Worm (Caenorhabditis elegans) whole organism, late embryonic: Measurements from ENCODE around the gene C18H9.6.
A peak's percentile ranks its signal among the peaks of the same experiment; 100 is the strongest.

Experiments used
- F13H6.1 ChIP-seq: sonication (generic microtip); optimal IDR thresholded peaks from 2 replicates; lab custom pipeline; 2016; ENCODE audit warnings: missing genetic modification characterization, missing compliant biosample characterization
- K02D7.2 ChIP-seq: sonication (generic microtip); optimal IDR thresholded peaks from 2 replicates; lab custom pipeline; 2017; ENCODE audit warnings: mild to moderate bottlenecking, missing genetic modification characterization, missing compliant biosample characterization
- T23F11.4 ChIP-seq: fragments of 200-800 bp; sonication (Bioruptor generic); optimal IDR thresholded peaks from 2 replicates; lab custom pipeline; 2018; ENCODE audit warnings: mild to moderate bottlenecking, missing genetic modification characterization, missing compliant biosample characterization
- Y22D7AL.16 ChIP-seq: sonication (generic microtip); optimal IDR thresholded peaks from 2 replicates; lab custom pipeline; 2016; ENCODE audit warnings: missing genetic modification characterization, missing compliant biosample characterization
- ceh-14 ChIP-seq: sonication (generic microtip); optimal IDR thresholded peaks from 2 replicates; lab custom pipeline; 2016; ENCODE audit warnings: missing genotype, missing genetic modification characterization, missing compliant biosample characterization
- ceh-22 ChIP-seq: sonication (generic microtip); optimal IDR thresholded peaks from 2 replicates; lab custom pipeline; 2017; ENCODE audit warnings: missing biosample characterization, missing genetic modification characterization
- ceh-30 ChIP-seq: fragments of 150-350 bp; optimal IDR thresholded peaks from 2 replicates; lab custom pipeline; 2014; ENCODE audit warnings: missing biosample characterization, missing genetic modification characterization
- ceh-31 ChIP-seq: sonication (generic microtip); optimal IDR thresholded peaks from 2 replicates; lab custom pipeline; 2016; ENCODE audit warnings: missing genetic modification characterization, missing compliant biosample characterization
- ceh-45 ChIP-seq: fragments of 200-800 bp; sonication (Bioruptor generic); IDR thresholded peaks from 2 replicates; pipeline ENCODE4 v1.3.6; 2022; ENCODE audit warnings: missing genetic modification reagents, missing genetic modification characterization, missing compliant biosample characterization
- ceh-6 ChIP-seq: fragments of 200-800 bp; sonication (Bioruptor generic); optimal IDR thresholded peaks from 2 replicates; lab custom pipeline; 2018; ENCODE audit warnings: mild to moderate bottlenecking, missing genetic modification characterization, missing compliant biosample characterization
- ceh-9 ChIP-seq: sonication (generic microtip); optimal IDR thresholded peaks from 2 replicates; lab custom pipeline; 2016; ENCODE audit warnings: mild to moderate bottlenecking, missing genetic modification characterization, inconsistent platforms, missing compliant biosample characterization
- che-1 ChIP-seq: sonication (generic microtip); optimal IDR thresholded peaks from 2 replicates; lab custom pipeline; 2016; ENCODE audit warnings: mild to moderate bottlenecking, missing genetic modification characterization, missing compliant biosample characterization
- elt-2 ChIP-seq: sonication (generic microtip); optimal IDR thresholded peaks from 2 replicates; lab custom pipeline; 2016; ENCODE audit warnings: missing genetic modification reagents, missing genetic modification characterization, missing compliant biosample characterization
- elt-4 ChIP-seq: sonication (generic microtip); optimal IDR thresholded peaks from 2 replicates; lab custom pipeline; 2016; ENCODE audit warnings: missing genetic modification characterization, missing compliant biosample characterization
- fkh-10 ChIP-seq: fragments of 150-350 bp; optimal IDR thresholded peaks from 2 replicates; lab custom pipeline; 2014; ENCODE audit warnings: missing biosample characterization, missing genetic modification reagents, missing genetic modification characterization
- gmeb-2 ChIP-seq: sonication (generic microtip); optimal IDR thresholded peaks from 2 replicates; lab custom pipeline; 2016; ENCODE audit warnings: missing genetic modification characterization, inconsistent platforms, missing compliant biosample characterization
- hlh-8 ChIP-seq: sonication (generic microtip); optimal IDR thresholded peaks from 2 replicates; lab custom pipeline; 2016; ENCODE audit warnings: missing genotype, missing genetic modification characterization, missing compliant biosample characterization
- lim-6 ChIP-seq: sonication (generic microtip); optimal IDR thresholded peaks from 2 replicates; lab custom pipeline; 2016; ENCODE audit warnings: missing genetic modification characterization, missing compliant biosample characterization
- nhr-232 ChIP-seq: sonication (generic microtip); optimal IDR thresholded peaks from 2 replicates; lab custom pipeline; 2016; ENCODE audit warnings: missing genetic modification characterization, missing compliant biosample characterization
- odd-2 ChIP-seq: sonication (generic microtip); optimal IDR thresholded peaks from 2 replicates; lab custom pipeline; 2017; ENCODE audit warnings: antibody characterized with exemption, mild to moderate bottlenecking, missing genetic modification characterization, missing compliant biosample characterization
- pag-3 ChIP-seq: sonication (generic microtip); optimal IDR thresholded peaks from 2 replicates; lab custom pipeline; 2016; ENCODE audit warnings: missing compliant biosample characterization, missing genetic modification characterization, borderline replicate concordance
- pat-9 ChIP-seq: fragments of 200-800 bp; sonication (Bioruptor generic); optimal IDR thresholded peaks from 2 replicates; lab custom pipeline; 2018; ENCODE audit warnings: mild to moderate bottlenecking, missing genetic modification characterization, moderate library complexity, missing compliant biosample characterization
- pha-2 ChIP-seq: sonication (generic microtip); optimal IDR thresholded peaks from 2 replicates; lab custom pipeline; 2017; ENCODE audit warnings: mild to moderate bottlenecking, missing genetic modification characterization, missing compliant biosample characterization
- pha-4 ChIP-seq: fragments of 150-350 bp; optimal IDR thresholded peaks from 2 replicates; lab custom pipeline; 2018; ENCODE audit warnings: missing biosample characterization, missing genetic modification reagents, missing genetic modification characterization
- pqm-1 ChIP-seq: sonication (generic microtip); optimal IDR thresholded peaks from 2 replicates; lab custom pipeline; 2016; ENCODE audit warnings: missing genetic modification characterization, missing compliant biosample characterization
- ref-2 ChIP-seq: sonication (generic microtip); optimal IDR thresholded peaks from 2 replicates; lab custom pipeline; 2016; ENCODE audit warnings: missing genetic modification characterization, missing compliant biosample characterization
- rnt-1 ChIP-seq: sonication (generic microtip); optimal IDR thresholded peaks from 2 replicates; lab custom pipeline; 2016; ENCODE audit warnings: missing genetic modification characterization, missing compliant biosample characterization
- sdc-2 ChIP-seq: sonication (generic microtip); optimal IDR thresholded peaks from 2 replicates; lab custom pipeline; 2016; ENCODE audit warnings: missing genotype, missing genetic modification characterization, missing compliant biosample characterization
- sox-4 ChIP-seq: sonication (generic microtip); optimal IDR thresholded peaks from 2 replicates; lab custom pipeline; 2017; ENCODE audit warnings: mild to moderate bottlenecking, missing genetic modification characterization, inconsistent platforms, missing compliant biosample characterization
- tbx-7 ChIP-seq: sonication (generic microtip); optimal IDR thresholded peaks from 2 replicates; lab custom pipeline; 2016; ENCODE audit warnings: missing genotype, missing genetic modification characterization, missing compliant biosample characterization
- unc-55 ChIP-seq: sonication (generic microtip); optimal IDR thresholded peaks from 2 replicates; lab custom pipeline; 2017; ENCODE audit warnings: missing biosample characterization, missing genetic modification reagents, missing genetic modification characterization
- zip-5 ChIP-seq: sonication (generic microtip); optimal IDR thresholded peaks from 2 replicates; lab custom pipeline; 2016; ENCODE audit warnings: missing genetic modification characterization, missing compliant biosample characterization

The C18H9.6 gene

ce11 chrII:6667534-6667933 lies 33.9 kb downstream of the C18H9.6 start:
- no peak for TF ChIP-seq elt-4 (tag; lab: Kevin White, UChicago)
- no peak for TF ChIP-seq tbx-7 (tag; lab: Kevin White, UChicago)
- TF ChIP-seq zip-5: no peak
- no peak for TF ChIP-seq T23F11.4
- no peak for TF ChIP-seq che-1 (tag; lab: Kevin White, UChicago)
- TF ChIP-seq sdc-2: no peak
- TF ChIP-seq ceh-45: no peak
- TF ChIP-seq pat-9 (tag; lab: Kevin White, UChicago): no peak
- TF ChIP-seq ceh-30 (tag; lab: Kevin White, UChicago): no peak
- no peak for TF ChIP-seq nhr-232
- no peak for TF ChIP-seq pha-2 (tag; lab: Kevin White, UChicago)
- TF ChIP-seq ref-2 (tag; lab: Kevin White, UChicago): no peak

- TF ChIP-seq fkh-10 (GFP tag; lab: Kevin White, UChicago): no peak
- no peak for TF ChIP-seq tbx-7 (tag; lab: Kevin White, UChicago)
Observed at ce11 chrII:6666598-6666997, 34.8 kb downstream of the C18H9.6 start, which contains the start of gene T19D12.1. Gene T19D12.1, plus strand, starts transcription at chrII:6666898.

- TF ChIP-seq rnt-1 (tag; lab: Kevin White, UChicago) (no peak), ceh-31 (no peak)
Observed at ce11 chrII:6665908-6666307, 35.5 kb downstream of the C18H9.6 start.

- no peak for TF ChIP-seq zip-5
- no peak for TF ChIP-seq elt-4 (tag; lab: Kevin White, UChicago)
- TF ChIP-seq ceh-22 (tag; lab: Kevin White, UChicago): no peak
- TF ChIP-seq pha-4 (tag; lab: Kevin White, UChicago): no peak
- TF ChIP-seq ceh-9 (tag; lab: Kevin White, UChicago): no peak
- no peak for TF ChIP-seq gmeb-2 (tag; lab: Kevin White, UChicago)
- TF ChIP-seq F13H6.1 (tag; lab: Kevin White, UChicago): no peak
Observed at ce11 chrII:6663799-6664198, 37.6 kb downstream of the C18H9.6 start.

ce11 chrII:6661211-6661610 lies 40.2 kb downstream of the C18H9.6 start, which contains the start of gene T19D12.2:
Gene T19D12.2, plus strand, starts transcription at chrII:6661335.
- TF ChIP-seq T23F11.4 (no peak), elt-2 (tag; lab: Kevin White, UChicago) (peak; percentile 18), ceh-31 (no peak)

- TF ChIP-seq unc-55 (GFP tag; lab: Kevin White, UChicago) (no peak), odd-2 (tag; lab: Kevin White, UChicago) (no peak), ref-2 (tag; lab: Kevin White, UChicago) (no peak), pat-9 (tag; lab: Kevin White, UChicago) (no peak), lim-6 (tag; lab: Kevin White, UChicago) (no peak), ceh-14 (no peak), hlh-8 (tag; lab: Kevin White, UChicago) (no peak), rnt-1 (tag; lab: Kevin White, UChicago) (no peak), ceh-45 (no peak), pag-3 (tag; lab: Kevin White, UChicago) (no peak), sdc-2 (no peak), ceh-6 (GFP tag; lab: Kevin White, UChicago) (no peak), T23F11.4 (no peak), pqm-1 (tag; lab: Kevin White, UChicago) (no peak), K02D7.2 (tag; lab: Kevin White, UChicago) (no peak), elt-2 (tag; lab: Kevin White, UChicago) (no peak), sox-4 (tag; lab: Kevin White, UChicago) (no peak), Y22D7AL.16 (tag; lab: Kevin White, UChicago) (no peak), ceh-31 (no peak)
- TF ChIP-seq, all 69 proteins: peak for 0
Observed at ce11 chrII:6658766-6659165, 42.7 kb downstream of the C18H9.6 start, which contains the start of gene T19D12.10. Gene T19D12.10, minus strand, starts transcription at chrII:6658866.
